Fruit fly (Drosophila melanogaster): ENCODE measurements around the gene CG42523.
A peak's percentile ranks its signal among the peaks of the same experiment; 100 is the strongest.

Gene CG42523

DNA sequence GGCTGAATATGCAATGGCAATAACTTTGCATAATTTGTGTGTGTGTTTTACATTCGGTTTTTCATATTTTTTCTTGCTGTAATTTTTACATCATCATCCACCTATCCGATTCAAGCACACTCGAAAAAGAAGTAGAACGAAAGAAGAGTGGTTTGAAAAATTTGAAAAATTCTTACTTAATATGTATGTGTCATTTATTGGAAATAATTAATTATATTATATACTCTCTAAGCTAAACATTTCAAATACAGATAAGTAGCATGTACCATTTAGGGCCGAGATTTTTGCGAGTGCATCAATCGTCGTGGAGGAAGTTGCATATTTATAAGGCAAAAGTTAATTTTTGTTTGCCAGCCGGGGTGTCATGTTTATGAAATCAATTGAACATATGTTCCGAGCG, 43.4 kb downstream of the CG42523 start (continued):
- no peak for TF ChIP-seq hkb (optimal IDR thresholded peaks at IDR 0.05)
- peak; percentile 75 for TF ChIP-seq hkb (GFP tag; IDR thresholded peaks at IDR 0.05)
- TF ChIP-seq CG12391 (tag; optimal IDR thresholded peaks at IDR 0.05) = peak; percentile 1
- peak; percentile 55 for TF ChIP-seq sens (GFP tag)
- 0 out of 2 replicates have a peak, but pooled peaks have one; percentile 9 for TF ChIP-seq CG14667 (GFP tag; IDR thresholded peaks at IDR 0.05)
- no peak for TF ChIP-seq Doc2 (GFP tag; IDR thresholded peaks at IDR 0.05)
- no peak for TF ChIP-seq B-H2 (GFP tag; optimal IDR thresholded peaks at IDR 0.05)
- TF ChIP-seq bowl (GFP tag; IDR thresholded peaks at IDR 0.05) = peak; percentile 42; the same call in 1 of the 2 replicates

- TF ChIP-seq CG15269 (tag; optimal IDR thresholded peaks at IDR 0.05) = no peak
- TF ChIP-seq C15 (GFP tag; IDR thresholded peaks at IDR 0.05) = no peak
- TF ChIP-seq CG7987 (GFP tag; optimal IDR thresholded peaks at IDR 0.05) = no peak
- no peak for TF ChIP-seq lmd (GFP tag; IDR thresholded peaks at IDR 0.05)
- no peak for TF ChIP-seq CG2116 (GFP tag; optimal IDR thresholded peaks at IDR 0.05)
- TF ChIP-seq Deaf1 (tag; optimal IDR thresholded peaks at IDR 0.05) = no peak
- peak; percentile 35 for TF ChIP-seq sens (GFP tag)
- TF ChIP-seq CG14667 (GFP tag; IDR thresholded peaks at IDR 0.05) = no peak
- TF ChIP-seq CG31224 (GFP tag; IDR thresholded peaks at IDR 0.05) = peak; percentile 78
- TF ChIP-seq h (optimal IDR thresholded peaks at IDR 0.05) = no peak
- TF ChIP-seq ERR (GFP tag; optimal IDR thresholded peaks at IDR 0.05) = no peak
- TF ChIP-seq CG4360 (GFP tag; IDR thresholded peaks at IDR 0.05) = no peak
- TF ChIP-seq D19B (GFP tag; optimal IDR thresholded peaks at IDR 0.05) = peak; percentile 68
- TF ChIP-seq CG16779 (GFP tag; IDR thresholded peaks at IDR 0.05) = no peak
- TF ChIP-seq seq (GFP tag; IDR thresholded peaks at IDR 0.05) = no peak
- no peak for TF ChIP-seq psq (GFP tag; optimal IDR thresholded peaks at IDR 0.05)
- TF ChIP-seq grau (tag; optimal IDR thresholded peaks at IDR 0.05) = no peak
- TF ChIP-seq fu2 (GFP tag; optimal IDR thresholded peaks at IDR 0.05) = no peak
- no peak for TF ChIP-seq CG8290 (GFP tag; optimal IDR thresholded peaks at IDR 0.05)
- peak in 1 of 2 experiments; percentile 28 for TF ChIP-seq CG8290 (tag; optimal IDR thresholded peaks at IDR 0.05)
- TF ChIP-seq Rfx (GFP tag; IDR thresholded peaks at IDR 0.05) = 0 out of 2 replicates have a peak, but pooled peaks have one; percentile 34
- TF ChIP-seq Lhr (GFP tag; optimal IDR thresholded peaks at IDR 0.05) = no peak
- no peak for TF ChIP-seq sna (GFP tag; IDR thresholded peaks at IDR 0.05; ENCODE audit: partially characterized antibody)
- no peak for TF ChIP-seq Sry-β (GFP tag; optimal IDR thresholded peaks at IDR 0.05)
- no peak for TF ChIP-seq Hand (GFP tag; optimal IDR thresholded peaks at IDR 0.05)
- no peak for TF ChIP-seq Dip3 (GFP tag; optimal IDR thresholded peaks at IDR 0.05)
- no peak for TF ChIP-seq H2.0 (GFP tag; IDR thresholded peaks at IDR 0.05)
- no peak for TF ChIP-seq kay (GFP tag; optimal IDR thresholded peaks at IDR 0.05)
- no peak for TF ChIP-seq Hsf (GFP tag; optimal IDR thresholded peaks at IDR 0.05)
- no peak for TF ChIP-seq CG11723 (GFP tag; optimal IDR thresholded peaks at IDR 0.05)
- TF ChIP-seq unc-4 (GFP tag; IDR thresholded peaks at IDR 0.05; ENCODE audit: partially characterized antibody) = no peak
- TF ChIP-seq TFAM (GFP tag; optimal IDR thresholded peaks at IDR 0.05) = no peak
- TF ChIP-seq so (GFP tag; IDR thresholded peaks at IDR 0.05) = 0 out of 3 replicates have a peak, but pooled peaks have one; percentile 49
- no peak for TF ChIP-seq CG12071 (GFP tag; optimal IDR thresholded peaks at IDR 0.05)
- TF ChIP-seq p53 (GFP tag; optimal IDR thresholded peaks at IDR 0.05) = no peak
- no peak for TF ChIP-seq Oaz (GFP tag; IDR thresholded peaks at IDR 0.05)
- no peak for TF ChIP-seq dan (GFP tag; IDR thresholded peaks at IDR 0.05)
- TF ChIP-seq CG6175 (GFP tag; IDR thresholded peaks at IDR 0.05) = no peak
- no peak for TF ChIP-seq CG9727 (GFP tag; optimal IDR thresholded peaks at IDR 0.05)
- TF ChIP-seq CG7745 (tag; optimal IDR thresholded peaks at IDR 0.05) = no peak
- no peak for TF ChIP-seq Camta (GFP tag; optimal IDR thresholded peaks at IDR 0.05)
- no peak for TF ChIP-seq Tbp (GFP tag; optimal IDR thresholded peaks at IDR 0.05)
- TF ChIP-seq knrl (GFP tag; IDR thresholded peaks at IDR 0.05; ENCODE audit: partially characterized antibody) = no peak
- no peak for TF ChIP-seq Awh (GFP tag; IDR thresholded peaks at IDR 0.05)
- TF ChIP-seq row (GFP tag; IDR thresholded peaks at IDR 0.05) = 0 out of 3 replicates have a peak, but pooled peaks have one; percentile 21
These were observed 45.4 kb downstream of the CG42523 start for dm6 chr2L:4807953-4808604.

All from whole organism, embryonic.